Worm (Caenorhabditis elegans) whole organism, L1 larva: ENCODE results near the gene F17E9.4.

Experiments
- dpl-1 ChIP-seq, 3 experiments: fragments of 150-350 bp in 2 of 3; sonication (generic microtip) in 1 of 3; optimal IDR thresholded peaks; 2 replicates each; lab custom pipeline; 2014 to 2017; ENCODE audit warnings: missing biosample characterization in 3 of 3, missing genetic modification characterization in 3 of 3, missing genetic modification reagents in 3 of 3
- fkh-8 ChIP-seq: sonication (generic microtip); optimal IDR thresholded peaks from 2 replicates; lab custom pipeline; 2016; ENCODE audit warnings: mild to moderate bottlenecking, missing genetic modification characterization, missing compliant biosample characterization
- mdl-1 ChIP-seq, 2 experiments: fragments of 150-350 bp; optimal IDR thresholded peaks; 2 replicates each; lab custom pipeline; 2014 to 2017; ENCODE audit warnings: missing biosample characterization in 2 of 2, missing genetic modification characterization in 2 of 2, inconsistent platforms in 1 of 2
- nhr-28 ChIP-seq: fragments of 150-350 bp; optimal IDR thresholded peaks from 2 replicates; lab custom pipeline; 2014; ENCODE audit warnings: missing biosample characterization, missing genetic modification characterization
- nhr-77 ChIP-seq: fragments of 150-350 bp; optimal IDR thresholded peaks from 2 replicates; lab custom pipeline; 2014; ENCODE audit warnings: missing biosample characterization, missing genetic modification characterization

ce11 chrIV:8379683-8380082 lies 31.5 kb downstream of the F17E9.4 start, which contains the start of gene praf-3:
- no peak for TF ChIP-seq mdl-1 (tag; optimal IDR thresholded peaks at IDR 0.05; lab: Kevin White, UChicago)
- no peak for TF ChIP-seq fkh-8 (tag; lab: Kevin White, UChicago)
- no peak for TF ChIP-seq dpl-1 (GFP tag; optimal IDR thresholded peaks at IDR 0.05; lab: Kevin White, UChicago)
- TF ChIP-seq nhr-77 (tag; lab: Kevin White, UChicago) = no peak
- no peak for TF ChIP-seq nhr-28 (tag; lab: Kevin White, UChicago)
